Fruit fly (Drosophila melanogaster) S2 (cell line): ENCODE results near the gene Kaz1-ORFB.

ENCODE experiments used
- CG8478 ChIP-seq: fragments of >200 bp; optimal IDR thresholded peaks from 2 replicates; lab custom pipeline; 2018
- CTCF ChIP-seq, 2 experiments: fragments of >200 bp; optimal IDR thresholded peaks; 2 replicates each; lab custom pipeline; 2018

dm6 chr3L:247482-248225 lies 31.2 kb downstream of the Kaz1-ORFB start, which contains the start of gene mthl14:
- TF ChIP-seq CTCF (optimal IDR thresholded peaks at IDR 0.05; lab: Kevin White, UChicago) (no peak), CG8478 (lab: Kevin White, UChicago) (no peak)
